Worm (Caenorhabditis elegans): ENCODE measurements around the gene C02F5.5.

C02F5.5 gene

DNA sequence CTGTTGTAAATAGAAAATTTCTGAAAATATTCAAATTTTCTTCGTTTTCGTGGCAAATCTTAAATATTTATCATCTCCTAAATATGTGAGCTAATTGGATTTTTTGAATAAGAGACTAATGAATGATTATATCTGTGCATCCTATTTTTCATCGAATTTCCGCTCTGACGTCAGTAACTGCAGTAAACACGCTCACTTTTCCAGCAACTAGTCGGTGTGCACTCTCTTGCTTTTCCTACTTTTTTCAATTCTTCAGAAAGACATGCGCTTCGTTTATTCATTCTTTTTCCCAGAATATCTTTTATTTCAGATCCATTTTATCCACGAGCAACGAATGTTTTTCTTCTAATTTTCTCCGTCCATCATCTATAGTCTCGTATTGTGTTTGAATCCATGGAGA is 6.5 kb upstream of the C02F5.5 start:
- TF ChIP-seq tbx-11 (GFP tag; IDR thresholded peaks at IDR 0.05) (no peak), ceh-13 (GFP tag; optimal IDR thresholded peaks at IDR 0.05) (no peak), flt-1 (GFP tag; IDR thresholded peaks at IDR 0.05) (no peak), pes-1 (GFP tag; IDR thresholded peaks at IDR 0.05) (no peak)

DNA sequence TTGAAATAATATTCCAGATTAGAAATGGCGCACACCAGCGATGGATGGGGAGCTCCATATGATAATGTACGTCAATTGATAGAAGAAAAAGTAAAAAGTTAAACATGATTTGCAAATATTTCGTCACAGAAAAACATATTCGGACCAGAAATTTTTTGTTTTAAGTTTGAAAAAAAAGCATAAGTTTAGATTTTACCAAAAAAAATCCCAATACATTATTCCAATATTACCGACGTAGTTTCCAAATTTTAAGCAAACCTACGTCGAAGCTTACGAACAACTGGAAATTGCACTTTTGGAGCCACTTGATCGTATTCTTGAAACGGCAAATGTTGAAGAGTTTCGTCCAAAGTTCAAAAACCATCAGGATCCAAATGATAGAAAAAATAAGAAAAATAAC is 3.3 kb upstream of the C02F5.5 start, which contains the start of gene henn-1:
TSS of gene henn-1 (plus strand) at position 18 of the 400 bp plus-strand sequence.
- no peak for TF ChIP-seq tra-4 (tag; optimal IDR thresholded peaks at IDR 0.05)

DNA sequence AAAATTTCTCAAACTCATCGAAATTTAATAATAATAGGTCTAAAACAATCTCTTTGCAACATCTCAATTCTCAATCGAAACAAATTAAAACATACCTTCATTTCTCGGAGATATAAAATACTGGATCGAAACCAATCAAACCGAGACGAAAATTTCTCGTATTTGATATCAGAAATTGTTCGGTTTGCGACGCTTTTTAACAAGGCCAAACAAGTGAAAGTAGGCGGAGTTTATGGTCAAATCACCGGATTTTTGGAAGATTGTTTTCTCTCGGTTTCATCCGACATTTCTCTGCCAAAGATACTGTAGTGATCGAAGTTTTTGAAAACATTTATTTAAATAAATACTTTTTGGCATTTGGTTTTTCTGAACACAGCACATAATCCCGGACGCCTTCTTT is 622 bp upstream of the C02F5.5 start, which contains the start of gene C02F5.14:
TSS of gene C02F5.14 (minus strand) at position 157 of the 400 bp plus-strand sequence.
- no peak for TF ChIP-seq aly-1 (tag; optimal IDR thresholded peaks at IDR 0.05)
- no peak for TF ChIP-seq ceh-13 (GFP tag; optimal IDR thresholded peaks at IDR 0.05)
- TF ChIP-seq tra-4 (tag; optimal IDR thresholded peaks at IDR 0.05), result no peak
- TF ChIP-seq ceh-36 (tag; optimal IDR thresholded peaks at IDR 0.05), result no peak
- TF ChIP-seq sea-1 (GFP tag; conservative IDR thresholded peaks at IDR 0.05), result no peak
- no peak for TF ChIP-seq flt-1 (GFP tag; IDR thresholded peaks at IDR 0.05)
- TF ChIP-seq F13C5.2 (tag; optimal IDR thresholded peaks at IDR 0.05), result no peak
- no peak for TF ChIP-seq hnd-1 (tag; optimal IDR thresholded peaks at IDR 0.05)
- no peak for TF ChIP-seq scrt-1 (GFP tag; IDR thresholded peaks at IDR 0.05)

DNA sequence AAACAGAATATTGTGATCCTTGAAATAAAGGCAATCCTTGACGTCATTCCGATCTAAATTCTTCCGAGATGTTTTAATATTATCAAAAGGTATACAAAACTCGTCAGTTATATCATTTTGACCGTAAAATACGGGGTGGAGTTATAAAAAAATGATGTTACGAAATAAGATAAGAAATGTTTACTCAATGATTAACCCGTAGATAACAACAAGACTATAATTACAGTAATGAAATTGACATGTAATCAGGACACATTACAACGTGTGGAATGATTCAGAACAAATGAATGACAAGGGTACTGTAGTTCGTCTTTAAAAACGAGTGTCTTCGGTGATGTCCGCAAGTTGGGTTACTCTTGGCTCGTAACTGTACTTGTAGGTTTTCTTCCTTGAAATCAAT is 1.8 kb downstream of the C02F5.5 start, which contains the start of gene tsp-2:
TSS of gene tsp-2 (minus strand) at position 109 of the 400 bp plus-strand sequence.
- no peak for TF ChIP-seq F13C5.2 (tag; optimal IDR thresholded peaks at IDR 0.05)
- no peak for TF ChIP-seq pes-1 (GFP tag; IDR thresholded peaks at IDR 0.05)
- no peak for TF ChIP-seq hmbx-1 (tag; optimal IDR thresholded peaks at IDR 0.05)
- TF ChIP-seq aly-1 (tag; optimal IDR thresholded peaks at IDR 0.05), result no peak
- no peak for TF ChIP-seq ceh-36 (tag; optimal IDR thresholded peaks at IDR 0.05)
- TF ChIP-seq ama-1 (optimal IDR thresholded peaks at IDR 0.05), result no peak
- TF ChIP-seq B0310.2 (tag; optimal IDR thresholded peaks at IDR 0.05), result no peak
- TF ChIP-seq tra-4 (tag; optimal IDR thresholded peaks at IDR 0.05), result no peak
- TF ChIP-seq ets-7 (tag; optimal IDR thresholded peaks at IDR 0.05), result no peak
- no peak for TF ChIP-seq scrt-1 (GFP tag; IDR thresholded peaks at IDR 0.05)

DNA sequence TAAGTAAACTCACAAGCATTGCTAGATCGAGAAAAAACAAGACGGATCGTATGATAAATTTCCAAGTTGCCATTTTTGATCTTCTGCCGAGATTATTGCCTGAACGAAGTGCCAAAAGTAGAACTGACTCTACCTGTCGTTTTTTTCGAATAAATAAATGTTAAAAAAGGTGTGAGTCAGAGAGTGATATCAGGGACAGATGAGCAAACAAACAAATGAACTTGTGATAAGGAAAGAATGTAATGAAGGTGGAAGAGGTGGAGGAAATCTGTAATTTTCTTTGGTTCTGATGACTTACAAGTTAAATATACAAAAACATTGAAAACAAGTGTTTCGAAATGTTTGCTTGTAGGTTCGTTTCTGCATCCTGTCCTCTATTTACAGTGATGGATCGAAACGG is 3.3 kb downstream of the C02F5.5 start, which contains the start of gene tsp-1:
TSS of gene tsp-1 (minus strand) at position 99 of the 400 bp plus-strand sequence.
- TF ChIP-seq hmbx-1 (tag; optimal IDR thresholded peaks at IDR 0.05) (no peak), pes-1 (GFP tag; IDR thresholded peaks at IDR 0.05) (no peak)

DNA sequence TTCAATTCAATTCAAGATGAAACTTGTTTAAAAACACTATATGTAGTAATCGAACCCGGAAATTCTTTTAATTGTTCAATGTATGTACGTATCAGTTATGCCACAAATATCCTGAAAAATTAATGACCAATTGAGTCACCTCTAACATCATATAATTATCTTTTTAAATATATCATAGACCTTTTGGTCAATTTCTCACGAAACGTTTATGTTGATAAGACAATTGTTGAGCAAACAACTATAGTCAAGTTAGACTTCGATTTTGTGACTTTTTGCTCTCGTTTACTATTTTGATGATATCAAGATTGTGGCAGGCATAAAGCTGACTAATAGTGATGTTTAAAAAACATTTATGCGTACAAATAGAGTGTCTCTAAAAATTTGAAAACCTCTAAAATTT is 4.3 kb downstream of the C02F5.5 start:
- TF ChIP-seq ama-1 (optimal IDR thresholded peaks at IDR 0.05) (no peak), tbx-11 (GFP tag; IDR thresholded peaks at IDR 0.05) (no peak), ceh-13 (GFP tag; optimal IDR thresholded peaks at IDR 0.05) (no peak), hmg-4 (GFP tag; optimal IDR thresholded peaks at IDR 0.05) (no peak), B0310.2 (tag; optimal IDR thresholded peaks at IDR 0.05) (no peak), tbx-37 (GFP tag; conservative IDR thresholded peaks at IDR 0.05) (no peak), sea-1 (GFP tag; conservative IDR thresholded peaks at IDR 0.05) (no peak), ceh-36 (tag; optimal IDR thresholded peaks at IDR 0.05) (no peak), flt-1 (GFP tag; IDR thresholded peaks at IDR 0.05) (no peak), F13C5.2 (tag; optimal IDR thresholded peaks at IDR 0.05) (no peak), tra-4 (tag; optimal IDR thresholded peaks at IDR 0.05) (no peak), scrt-1 (GFP tag; IDR thresholded peaks at IDR 0.05) (no peak)

DNA sequence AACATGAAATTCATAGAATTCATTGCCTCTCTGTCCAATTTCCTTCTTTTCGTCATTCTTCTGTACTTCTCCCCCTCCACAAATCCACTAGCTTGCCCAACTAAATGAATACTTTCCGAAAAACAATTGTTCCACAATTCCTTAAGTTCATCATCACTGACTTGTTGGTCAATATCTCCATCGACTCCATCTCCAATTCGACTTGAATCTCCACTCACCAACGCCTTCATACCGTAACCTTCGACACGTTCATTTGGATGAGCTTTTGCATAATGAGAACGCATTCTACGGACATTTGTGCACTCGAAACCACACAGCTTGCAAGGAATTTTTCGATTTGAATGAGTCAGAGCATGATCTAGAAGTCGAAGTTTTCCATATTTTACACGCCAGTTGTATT is 5.0 kb downstream of the C02F5.5 start:
- TF ChIP-seq F13C5.2 (tag; optimal IDR thresholded peaks at IDR 0.05) (no peak), scrt-1 (GFP tag; IDR thresholded peaks at IDR 0.05) (no peak), aly-1 (tag; optimal IDR thresholded peaks at IDR 0.05) (no peak), B0310.2 (tag; optimal IDR thresholded peaks at IDR 0.05) (no peak), ets-7 (tag; optimal IDR thresholded peaks at IDR 0.05) (no peak), sea-1 (GFP tag; conservative IDR thresholded peaks at IDR 0.05) (no peak), ceh-36 (tag; optimal IDR thresholded peaks at IDR 0.05) (no peak), pes-1 (GFP tag; IDR thresholded peaks at IDR 0.05) (no peak), tbx-37 (GFP tag; conservative IDR thresholded peaks at IDR 0.05) (no peak), ceh-13 (GFP tag; optimal IDR thresholded peaks at IDR 0.05) (no peak), ama-1 (optimal IDR thresholded peaks at IDR 0.05) (no peak)

DNA sequence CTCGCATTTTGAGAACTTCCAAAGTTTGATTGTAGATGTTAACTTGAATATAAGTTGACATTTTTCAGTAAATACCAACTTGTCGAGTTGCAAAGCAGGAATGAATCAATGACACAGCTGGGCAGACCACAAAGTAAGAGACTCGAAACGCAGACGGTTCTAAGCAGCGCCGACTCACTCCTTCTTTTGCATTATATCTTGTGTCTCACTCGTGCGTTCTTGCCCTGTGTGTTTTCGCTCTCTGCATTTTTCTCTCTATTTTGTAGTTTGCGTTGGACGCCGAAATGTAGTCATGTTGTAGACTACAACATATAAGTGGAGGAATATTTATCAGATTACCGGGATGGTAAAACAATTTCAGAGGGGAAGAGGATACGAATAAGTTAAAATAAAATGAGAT is 6.8 kb downstream of the C02F5.5 start, which contains the start of gene C02F5.12:
TSS of gene C02F5.12 (minus strand) at position 221 of the 400 bp plus-strand sequence.
- TF ChIP-seq hmg-4 (GFP tag; optimal IDR thresholded peaks at IDR 0.05) (no peak), aly-1 (tag; optimal IDR thresholded peaks at IDR 0.05) (no peak), ets-7 (tag; optimal IDR thresholded peaks at IDR 0.05) (no peak), scrt-1 (GFP tag; IDR thresholded peaks at IDR 0.05) (no peak), tbx-11 (GFP tag; IDR thresholded peaks at IDR 0.05) (no peak)

DNA sequence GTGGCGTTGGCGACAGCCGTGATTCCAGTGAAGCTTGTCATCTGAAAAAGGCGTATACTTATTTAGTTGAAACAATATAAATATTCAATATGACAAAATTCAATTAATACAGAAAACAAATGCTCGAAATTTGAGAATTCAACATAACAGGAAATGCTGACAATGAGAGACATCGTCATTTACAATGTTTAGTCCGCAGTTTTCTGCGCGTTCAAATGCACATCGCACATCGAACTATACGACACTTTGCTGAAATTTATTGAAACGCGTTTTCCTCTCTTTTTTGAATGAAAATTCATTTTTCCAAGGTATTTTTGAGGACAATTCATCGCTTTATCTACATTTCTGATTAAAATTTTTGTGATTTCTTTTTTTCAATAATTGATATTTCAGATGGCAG is 8.1 kb downstream of the C02F5.5 start, which contains the start of the genes pbs-6 and cids-1:
TSS of gene pbs-6 (minus strand) at position 41 of the 400 bp plus-strand sequence.
TSS of gene cids-1 (plus strand) at position 394 of the 400 bp plus-strand sequence.
- TF ChIP-seq ets-7 (tag; optimal IDR thresholded peaks at IDR 0.05) (no peak), tbx-37 (GFP tag; conservative IDR thresholded peaks at IDR 0.05) (no peak), ceh-36 (tag; optimal IDR thresholded peaks at IDR 0.05) (no peak), hmbx-1 (tag; optimal IDR thresholded peaks at IDR 0.05) (no peak), hmg-4 (GFP tag; optimal IDR thresholded peaks at IDR 0.05) (no peak), sea-1 (GFP tag; conservative IDR thresholded peaks at IDR 0.05) (no peak), scrt-1 (GFP tag; IDR thresholded peaks at IDR 0.05) (no peak), F13C5.2 (tag; optimal IDR thresholded peaks at IDR 0.05) (no peak), B0310.2 (tag; optimal IDR thresholded peaks at IDR 0.05) (no peak), aly-1 (tag; optimal IDR thresholded peaks at IDR 0.05) (no peak), ama-1 (optimal IDR thresholded peaks at IDR 0.05) (no peak), hnd-1 (tag; optimal IDR thresholded peaks at IDR 0.05) (no peak), tbx-11 (GFP tag; IDR thresholded peaks at IDR 0.05) (no peak), ceh-13 (GFP tag; optimal IDR thresholded peaks at IDR 0.05) (no peak), flt-1 (GFP tag; IDR thresholded peaks at IDR 0.05) (no peak)

All from whole organism, early embryonic.